Fruit fly (Drosophila melanogaster): ENCODE measurements around the gene nAChRalpha2.

The nAChRalpha2 gene

DNA sequence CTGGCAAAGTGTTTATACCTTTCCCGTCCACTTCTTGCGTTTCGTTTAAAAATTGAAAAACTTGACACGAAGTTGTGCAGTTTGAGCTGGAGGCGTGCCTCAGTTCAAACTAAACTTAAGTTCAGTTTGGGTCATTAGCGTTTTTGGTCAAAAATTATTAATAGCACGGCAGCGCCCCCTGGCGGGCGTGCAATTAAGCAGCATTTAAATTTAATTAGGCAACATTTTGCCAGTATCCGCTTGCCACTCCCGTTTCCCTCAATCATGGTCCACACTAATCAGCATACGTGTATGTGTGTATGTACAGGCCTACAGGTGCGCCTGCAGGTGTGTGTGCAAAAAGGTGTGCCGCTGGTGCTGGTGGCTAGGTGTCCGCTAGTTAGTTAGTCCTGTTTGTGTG, 18.4 kb downstream of the nAChRalpha2 start:
- no peak for TF ChIP-seq CG10348 (GFP tag; IDR thresholded peaks at IDR 0.05)
- TF ChIP-seq CG32121 (GFP tag; IDR thresholded peaks at IDR 0.05): no peak
- no peak for TF ChIP-seq rn (GFP tag; IDR thresholded peaks at IDR 0.05)
- TF ChIP-seq fd96Ca (GFP tag; IDR thresholded peaks at IDR 0.05): no peak
- TF ChIP-seq CG9948 (tag; optimal IDR thresholded peaks at IDR 0.05): no peak
- TF ChIP-seq Pif1A (GFP tag; optimal IDR thresholded peaks at IDR 0.05): no peak
- no peak for TF ChIP-seq CG15710 (tag; optimal IDR thresholded peaks at IDR 0.05)
- TF ChIP-seq CG12605 (GFP tag; IDR thresholded peaks at IDR 0.05): no peak
- TF ChIP-seq gl (tag; optimal IDR thresholded peaks at IDR 0.05): no peak
- TF ChIP-seq CG8301 (tag; optimal IDR thresholded peaks at IDR 0.05): no peak
- no peak for TF ChIP-seq Pif1B (GFP tag; optimal IDR thresholded peaks at IDR 0.05)
- TF ChIP-seq EcR (GFP tag; optimal IDR thresholded peaks at IDR 0.05): no peak
- no peak for TF ChIP-seq CG4496 (GFP tag; IDR thresholded peaks at IDR 0.05)

DNA sequence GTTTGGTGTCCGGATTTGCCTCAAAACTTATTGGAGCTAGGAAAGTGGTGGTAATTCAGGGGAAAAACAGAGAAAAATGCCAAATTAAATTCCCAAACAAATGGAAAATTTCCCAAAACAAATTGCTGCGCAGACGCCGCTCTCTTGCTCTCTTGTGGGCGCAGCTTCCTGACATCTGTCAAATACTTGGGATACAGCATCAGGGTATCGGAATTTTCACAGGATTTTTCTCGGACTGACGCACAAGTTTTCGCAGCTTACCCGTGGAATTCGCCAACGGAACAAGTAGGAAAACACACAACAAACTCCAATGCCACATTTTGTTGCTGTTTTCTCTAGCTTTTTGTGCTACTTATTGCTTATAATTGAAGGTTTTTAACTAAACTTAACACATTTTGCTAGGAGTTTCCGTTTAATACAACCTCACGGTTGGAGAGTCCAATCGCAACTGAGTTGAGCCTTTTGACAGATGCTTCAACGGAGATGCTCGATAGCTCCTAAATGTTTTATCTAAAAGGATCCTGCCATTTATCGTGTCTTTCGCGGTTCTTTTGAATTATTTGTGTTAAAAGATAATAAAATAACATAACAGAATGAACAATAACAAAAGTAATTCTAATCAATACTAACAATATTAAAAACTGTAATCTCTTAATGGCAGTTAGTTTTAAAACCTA, 29.6 kb downstream of the nAChRalpha2 start, which contains the start of the genes nAChRbeta2 and DZIP1:
Gene nAChRbeta2, minus strand, starts transcription at position 455 of the 677 bp plus-strand sequence.
Gene DZIP1, plus strand, starts transcription at position 627 of the 677 bp plus-strand sequence.
- TF ChIP-seq CG4496 (GFP tag; IDR thresholded peaks at IDR 0.05): no peak
- TF ChIP-seq CG15710 (tag; optimal IDR thresholded peaks at IDR 0.05): no peak
- TF ChIP-seq rn (GFP tag; IDR thresholded peaks at IDR 0.05): no peak

DNA sequence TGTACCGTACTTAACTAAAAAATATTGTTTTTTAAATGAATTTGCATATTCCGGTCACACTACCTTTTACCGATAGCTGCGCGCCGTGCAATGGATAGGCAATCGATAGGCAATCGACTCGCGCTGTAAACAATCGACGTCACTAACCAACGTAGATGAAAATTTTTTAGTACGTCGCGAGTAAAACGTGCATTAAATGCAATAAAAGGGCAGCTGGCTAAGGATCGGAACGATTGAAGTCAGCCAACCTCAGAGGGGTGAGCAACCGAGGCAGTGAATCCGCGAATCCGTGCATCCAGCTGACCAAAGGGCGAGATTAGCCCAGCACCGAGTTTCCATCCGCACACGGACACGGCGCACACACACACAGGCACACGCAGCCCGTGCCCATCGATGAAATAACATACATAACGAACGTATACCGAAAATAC, 32.9 kb downstream of the nAChRalpha2 start, which contains the start of gene Pp1alpha-96A:
Gene Pp1alpha-96A, plus strand, starts transcription at position 121 of the 431 bp plus-strand sequence.
- no peak for TF ChIP-seq CG4496 (GFP tag; IDR thresholded peaks at IDR 0.05)
- TF ChIP-seq Snoo (tag; optimal IDR thresholded peaks at IDR 0.05): no peak
- no peak for TF ChIP-seq EcR (GFP tag; optimal IDR thresholded peaks at IDR 0.05)
- TF ChIP-seq CG32121 (GFP tag; IDR thresholded peaks at IDR 0.05): no peak

DNA sequence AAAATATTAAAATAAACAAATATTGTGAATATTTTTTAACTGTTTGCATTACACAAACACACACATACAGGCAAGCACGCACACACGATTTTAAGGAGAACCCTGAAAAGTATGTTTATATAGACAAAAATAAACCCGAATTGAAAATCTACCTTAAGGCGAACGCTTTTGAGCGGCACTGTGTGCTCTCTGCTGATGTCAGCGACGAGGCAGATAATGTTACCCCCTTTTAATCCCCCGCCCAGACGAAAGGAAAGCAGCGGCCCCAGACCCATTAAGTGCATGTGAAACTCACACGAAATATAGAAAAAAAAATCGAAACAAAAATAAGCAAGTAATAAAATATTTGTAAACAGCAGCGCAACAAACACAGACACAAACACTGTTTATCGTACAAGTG, 36.1 kb downstream of the nAChRalpha2 start:
- TF ChIP-seq CG34367 (tag; optimal IDR thresholded peaks at IDR 0.05): no peak
- TF ChIP-seq CG8301 (tag; optimal IDR thresholded peaks at IDR 0.05): no peak
- TF ChIP-seq CG13204 (GFP tag; optimal IDR thresholded peaks at IDR 0.05): no peak
- TF ChIP-seq CG4496 (GFP tag; IDR thresholded peaks at IDR 0.05): no peak
- TF ChIP-seq EcR (GFP tag; optimal IDR thresholded peaks at IDR 0.05): no peak
- no peak for TF ChIP-seq CG14655 (GFP tag; optimal IDR thresholded peaks at IDR 0.05)
- no peak for TF ChIP-seq CG32121 (GFP tag; IDR thresholded peaks at IDR 0.05)

DNA sequence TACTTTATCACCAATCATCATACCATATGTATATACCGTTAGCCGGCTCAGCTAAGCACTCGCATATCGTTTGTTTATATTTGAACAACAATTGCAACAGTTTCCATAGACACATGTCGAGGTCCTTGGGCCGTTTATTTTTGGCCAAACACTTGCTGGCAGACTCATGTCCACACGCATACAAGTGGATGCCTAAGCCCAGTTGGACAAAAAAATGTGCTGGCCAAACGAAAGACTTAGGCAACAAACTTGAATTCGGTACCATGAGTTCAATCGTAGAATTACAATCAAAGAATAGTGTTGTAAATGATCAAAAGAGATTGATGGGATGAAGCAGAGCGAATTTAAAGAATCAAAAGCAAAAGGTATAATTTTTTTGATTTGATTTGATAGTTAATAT, 38.4 kb downstream of the nAChRalpha2 start, which contains the start of gene CG13622:
Gene CG13622, minus strand, starts transcription at position 101 of the 400 bp plus-strand sequence.
- TF ChIP-seq CG4496 (GFP tag; IDR thresholded peaks at IDR 0.05): no peak
- no peak for TF ChIP-seq rn (GFP tag; IDR thresholded peaks at IDR 0.05)
- TF ChIP-seq CG14655 (GFP tag; optimal IDR thresholded peaks at IDR 0.05): no peak
- no peak for TF ChIP-seq CG13204 (GFP tag; optimal IDR thresholded peaks at IDR 0.05)
- no peak for TF ChIP-seq CG15710 (tag; optimal IDR thresholded peaks at IDR 0.05)
- TF ChIP-seq CG34367 (tag; optimal IDR thresholded peaks at IDR 0.05): no peak
- no peak for TF ChIP-seq CG8159 (tag; optimal IDR thresholded peaks at IDR 0.05)
- no peak for TF ChIP-seq Pif1B (GFP tag; optimal IDR thresholded peaks at IDR 0.05)
- no peak for TF ChIP-seq CG32121 (GFP tag; IDR thresholded peaks at IDR 0.05)
- TF ChIP-seq gl (tag; optimal IDR thresholded peaks at IDR 0.05): no peak
- TF ChIP-seq Ets98B (GFP tag; IDR thresholded peaks at IDR 0.05): no peak
- TF ChIP-seq Pif1A (GFP tag; optimal IDR thresholded peaks at IDR 0.05): no peak
- no peak for TF ChIP-seq Snoo (tag; optimal IDR thresholded peaks at IDR 0.05)
- no peak for TF ChIP-seq CG17806 (tag; optimal IDR thresholded peaks at IDR 0.05)
- TF ChIP-seq CG12605 (GFP tag; IDR thresholded peaks at IDR 0.05): no peak
- TF ChIP-seq CG8301 (tag; optimal IDR thresholded peaks at IDR 0.05): no peak
- no peak for TF ChIP-seq fd96Ca (GFP tag; IDR thresholded peaks at IDR 0.05)
- TF ChIP-seq EcR (GFP tag; optimal IDR thresholded peaks at IDR 0.05): no peak
- TF ChIP-seq CG10348 (GFP tag; IDR thresholded peaks at IDR 0.05): no peak

DNA sequence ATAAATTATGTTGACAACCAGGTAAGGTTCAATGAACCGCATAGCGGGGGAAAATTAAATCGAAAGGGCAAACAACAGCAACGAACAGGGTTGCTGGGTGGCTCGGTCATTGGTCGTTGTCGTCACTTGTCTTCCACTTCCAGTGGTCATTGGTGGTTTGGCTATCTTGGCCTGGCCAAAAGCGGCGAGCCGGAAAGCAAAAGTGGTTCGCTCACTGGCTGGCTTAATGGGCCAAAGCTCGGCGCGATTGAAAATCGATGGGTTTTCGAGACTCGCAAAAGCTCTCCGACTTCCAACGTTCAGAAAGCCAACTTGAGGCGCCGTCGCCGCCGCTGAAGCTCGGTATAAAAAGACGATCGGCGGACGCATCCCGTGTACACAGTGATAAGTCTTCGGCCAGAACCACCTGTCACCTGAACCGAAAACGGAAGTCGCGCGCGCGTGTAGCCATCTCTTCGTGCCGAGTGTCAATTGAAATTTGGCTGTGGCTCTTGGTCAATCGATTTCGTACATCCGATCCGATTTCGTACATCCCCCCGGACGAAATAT, 39.3 kb downstream of the nAChRalpha2 start, which contains the start of gene Jhbp12:
Gene Jhbp12, plus strand, starts transcription at position 369 of the 549 bp plus-strand sequence.
- TF ChIP-seq EcR (GFP tag; optimal IDR thresholded peaks at IDR 0.05) (peak; percentile 76), CG32121 (GFP tag; IDR thresholded peaks at IDR 0.05) (no peak), fd96Ca (GFP tag; IDR thresholded peaks at IDR 0.05) (0 out of 3 replicates have a peak, but pooled peaks have one; percentile 24)

DNA sequence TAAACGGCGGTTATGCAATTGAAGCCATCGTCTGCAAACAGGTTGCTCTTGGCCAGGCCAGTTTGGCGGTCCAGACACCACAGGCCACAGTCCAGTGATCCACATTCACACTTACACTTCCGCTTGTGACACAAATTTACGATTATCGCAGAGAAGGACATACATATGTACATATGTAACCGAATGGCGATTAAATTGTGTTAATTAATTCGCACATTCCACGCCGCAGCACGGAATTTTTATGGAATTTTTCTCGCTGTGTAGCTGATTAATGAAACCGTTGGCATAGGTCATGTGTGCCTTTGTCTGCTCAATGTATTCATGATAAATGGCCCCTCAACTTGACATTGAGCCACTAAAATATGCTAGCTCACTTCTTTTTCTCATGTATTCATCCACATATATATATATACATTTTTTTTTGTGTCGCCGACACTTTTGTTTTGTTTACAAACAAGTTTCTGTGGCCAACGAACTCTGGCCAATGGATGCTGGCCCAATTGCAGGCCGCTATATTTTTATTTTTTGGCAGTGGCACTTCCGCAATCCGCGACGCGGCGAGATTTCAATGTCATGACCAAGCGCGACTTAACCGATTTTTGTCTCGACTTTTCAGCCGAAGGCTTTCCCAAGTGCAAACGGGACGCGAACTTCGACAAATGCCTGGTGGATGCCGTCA, 40.9 kb downstream of the nAChRalpha2 start:
- TF ChIP-seq CG10348 (GFP tag; IDR thresholded peaks at IDR 0.05) (no peak), CG8301 (tag; optimal IDR thresholded peaks at IDR 0.05) (no peak), Ets98B (GFP tag; IDR thresholded peaks at IDR 0.05) (peak; percentile 33; the same call in 1 of the 2 replicates), CG4496 (GFP tag; IDR thresholded peaks at IDR 0.05) (peak; percentile 73), fd96Ca (GFP tag; IDR thresholded peaks at IDR 0.05) (peak; percentile 68; the same call in 1 of the 3 replicates), EcR (GFP tag; optimal IDR thresholded peaks at IDR 0.05) (peak; percentile 46), rn (GFP tag; IDR thresholded peaks at IDR 0.05) (peak; percentile 54; the same call in 1 of the 2 replicates), CG13204 (GFP tag; optimal IDR thresholded peaks at IDR 0.05) (no peak)
